Worm (Caenorhabditis elegans) whole organism, L3 larva: ENCODE data around the gene lgc-56.

ENCODE experiments used
- ceh-16 ChIP-seq: sonication (generic microtip); optimal IDR thresholded peaks from 2 replicates; lab custom pipeline; 2017; ENCODE audit warnings: missing biosample characterization, missing genetic modification characterization
- daf-12 ChIP-seq: fragments of 150-350 bp; optimal IDR thresholded peaks from 2 replicates; lab custom pipeline; 2014; ENCODE audit warnings: missing biosample characterization, missing genetic modification reagents, missing genetic modification characterization
- jun-1 ChIP-seq: fragments of 150-350 bp; optimal IDR thresholded peaks from 2 replicates; lab custom pipeline; 2014; ENCODE audit warnings: missing biosample characterization, missing genetic modification reagents, missing genetic modification characterization
- nhr-11 ChIP-seq: fragments of 150-350 bp; optimal IDR thresholded peaks from 2 replicates; lab custom pipeline; 2014; ENCODE audit warnings: missing biosample characterization, missing genetic modification characterization
- nhr-12 ChIP-seq: fragments of 150-350 bp; optimal IDR thresholded peaks from 2 replicates; lab custom pipeline; 2014; ENCODE audit warnings: missing biosample characterization, missing genetic modification characterization
- snpc-4 ChIP-seq: fragments of 150-350 bp; optimal IDR thresholded peaks from 2 replicates; lab custom pipeline; 2014; ENCODE audit warnings: missing biosample characterization, missing genetic modification characterization
- unc-39 ChIP-seq: sonication (generic microtip); optimal IDR thresholded peaks from 4 replicates; lab custom pipeline; 2017; ENCODE audit warnings: missing biosample characterization, missing genetic modification characterization

DNA sequence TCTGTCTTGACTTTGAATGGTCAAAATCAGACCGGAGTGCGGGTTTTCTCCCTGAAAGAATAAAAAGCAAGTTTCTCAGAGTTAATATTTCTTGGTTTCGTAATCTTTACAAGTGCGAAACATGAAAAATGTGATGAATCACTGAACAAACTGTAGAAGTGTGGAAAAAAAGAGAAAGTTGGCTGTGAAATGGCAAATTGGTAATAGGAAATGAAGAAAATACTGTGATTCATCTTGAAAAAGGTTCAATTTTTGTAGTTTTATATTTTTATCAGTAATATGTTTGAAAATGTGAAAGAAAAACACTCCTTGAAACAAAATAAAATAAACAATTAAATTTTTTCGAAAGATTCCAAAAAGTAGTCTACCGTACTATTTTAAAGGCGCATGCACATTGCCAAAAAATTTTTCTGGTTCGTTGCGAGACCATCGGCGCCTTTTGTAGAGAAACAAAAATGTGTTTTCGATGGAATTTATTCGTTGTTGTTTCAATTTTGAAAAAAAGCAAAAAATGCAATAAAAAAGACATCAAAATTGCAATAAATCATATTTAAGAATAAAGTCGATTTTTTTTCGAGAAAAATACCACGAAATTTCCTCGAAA, 38.4 kb upstream of the lgc-56 start, which contains the start of gene pld-1:
- no peak for TF ChIP-seq nhr-11 (tag; lab: Kevin White, UChicago)
- no peak for TF ChIP-seq jun-1 (tag; lab: Kevin White, UChicago)
- no peak for TF ChIP-seq ceh-16 (tag; lab: Kevin White, UChicago)
- no peak for TF ChIP-seq unc-39
- TF ChIP-seq daf-12 (tag; lab: Kevin White, UChicago): no peak
- no peak for TF ChIP-seq nhr-12
- TF ChIP-seq snpc-4 (tag; lab: Kevin White, UChicago): no peak
